Worm (Caenorhabditis elegans): Measurements from ENCODE around the gene B0432.9.
A peak's percentile ranks its signal among the peaks of the same experiment; 100 is the strongest.

ce11 chrII:323048-323776, 39.7 kb upstream of the B0432.9 start, which contains the start of gene K01A2.10:
- TF ChIP-seq nhr-12 (tag; optimal IDR thresholded peaks at IDR 0.05) (no peak), lin-39 (tag; optimal IDR thresholded peaks at IDR 0.05) (peak; percentile 89), aly-2 (tag; optimal IDR thresholded peaks at IDR 0.05) (no peak), pqm-1 (tag; optimal IDR thresholded peaks at IDR 0.05) (no peak), nhr-76 (tag; optimal IDR thresholded peaks at IDR 0.05) (no peak), R02D3.7 (tag; optimal IDR thresholded peaks at IDR 0.05) (no peak), ama-1 (optimal IDR thresholded peaks at IDR 0.05) (no peak), ztf-11 (tag; optimal IDR thresholded peaks at IDR 0.05) (no peak), nhr-28 (tag; optimal IDR thresholded peaks at IDR 0.05) (no peak), lin-15B (tag; optimal IDR thresholded peaks at IDR 0.05) (peak; percentile 31), ceh-9 (tag; optimal IDR thresholded peaks at IDR 0.05) (no peak)
